Worm (Caenorhabditis elegans): ENCODE results near the gene pod-1.

- no peak for TF ChIP-seq tra-4 (tag; optimal IDR thresholded peaks at IDR 0.05)
- no peak for TF ChIP-seq F13C5.2 (tag; optimal IDR thresholded peaks at IDR 0.05)
- TF ChIP-seq pes-1 (GFP tag; IDR thresholded peaks at IDR 0.05), result no peak
- TF ChIP-seq ets-7 (tag; optimal IDR thresholded peaks at IDR 0.05), result no peak
- TF ChIP-seq scrt-1 (GFP tag; IDR thresholded peaks at IDR 0.05), result no peak
- TF ChIP-seq flt-1 (GFP tag; IDR thresholded peaks at IDR 0.05), result no peak
- no peak for TF ChIP-seq aly-1 (tag; optimal IDR thresholded peaks at IDR 0.05)
- TF ChIP-seq hnd-1 (tag; optimal IDR thresholded peaks at IDR 0.05), result no peak
- TF ChIP-seq ama-1 (optimal IDR thresholded peaks at IDR 0.05), result no peak
Measured at ce11 chrIII:13518437-13518836, 5.5 kb downstream of the pod-1 start.

Measured in whole organism, early embryonic.